Worm (Caenorhabditis elegans) whole organism, L3 larva: ENCODE results near the gene ZK616.61.

Experiments
- R02D3.7 ChIP-seq: fragments of 150-350 bp; optimal IDR thresholded peaks from 2 replicates; lab custom pipeline; 2014; ENCODE audit warnings: missing biosample characterization, missing genetic modification characterization
- ZK546.5 ChIP-seq: sonication (generic microtip); optimal IDR thresholded peaks from 2 replicates; lab custom pipeline; 2017; ENCODE audit warnings: missing biosample characterization, missing genetic modification characterization
- aly-2 ChIP-seq: fragments of 150-350 bp; optimal IDR thresholded peaks from 2 replicates; lab custom pipeline; 2014; ENCODE audit warnings: missing biosample characterization, missing genetic modification characterization
- ama-1 ChIP-seq: fragments of 150-350 bp; optimal IDR thresholded peaks from 2 replicates; lab custom pipeline; 2018
- ceh-16 ChIP-seq: sonication (generic microtip); optimal IDR thresholded peaks from 2 replicates; lab custom pipeline; 2017; ENCODE audit warnings: missing biosample characterization, missing genetic modification characterization
- ceh-28 ChIP-seq: fragments of 150-350 bp; optimal IDR thresholded peaks from 2 replicates; lab custom pipeline; 2014; ENCODE audit warnings: missing biosample characterization, missing genetic modification reagents, missing genetic modification characterization
- ceh-82 ChIP-seq: fragments of 150-350 bp; optimal IDR thresholded peaks from 2 replicates; lab custom pipeline; 2014; ENCODE audit warnings: missing biosample characterization, missing genetic modification characterization
- ceh-9 ChIP-seq: sonication (generic microtip); optimal IDR thresholded peaks from 2 replicates; lab custom pipeline; 2018; ENCODE audit warnings: missing biosample characterization, missing genetic modification characterization
- daf-12 ChIP-seq: fragments of 150-350 bp; optimal IDR thresholded peaks from 2 replicates; lab custom pipeline; 2014; ENCODE audit warnings: missing biosample characterization, missing genetic modification reagents, missing genetic modification characterization
- egl-27 ChIP-seq: sonication (generic microtip); optimal IDR thresholded peaks from 4 replicates; lab custom pipeline; 2017; ENCODE audit warnings: missing biosample characterization, missing genetic modification reagents, missing genetic modification characterization
- egl-5 ChIP-seq: fragments of 150-350 bp; optimal IDR thresholded peaks from 2 replicates; lab custom pipeline; 2017; ENCODE audit warnings: missing biosample characterization, missing genetic modification reagents, missing genetic modification characterization, inconsistent platforms
- elt-1 ChIP-seq: fragments of 150-350 bp; optimal IDR thresholded peaks from 2 replicates; lab custom pipeline; 2014; ENCODE audit warnings: missing biosample characterization, missing genetic modification characterization
- elt-2 ChIP-seq: sonication (generic microtip); optimal IDR thresholded peaks from 2 replicates; lab custom pipeline; 2016; ENCODE audit warnings: missing genetic modification reagents, mild to moderate bottlenecking, missing genetic modification characterization, missing compliant biosample characterization
- elt-3 ChIP-seq, 3 experiments: fragments of 150-350 bp in 1 of 3; sonication (generic microtip) in 2 of 3; optimal IDR thresholded peaks; 2 replicates in 2 of 3; 4 replicates in 1 of 3; lab custom pipeline; 2014 to 2017; ENCODE audit warnings: missing biosample characterization in 3 of 3, missing genetic modification characterization in 3 of 3
- eor-1 ChIP-seq, 2 experiments: fragments of 150-350 bp; optimal IDR thresholded peaks; 2 replicates each; lab custom pipeline; 2014 to 2018; ENCODE audit warnings: missing biosample characterization in 2 of 2, missing genetic modification characterization in 2 of 2
- fkh-10 ChIP-seq: sonication (generic microtip); optimal IDR thresholded peaks from 2 replicates; lab custom pipeline; 2017; ENCODE audit warnings: missing biosample characterization, missing genetic modification reagents, missing genetic modification characterization
- fkh-2 ChIP-seq: fragments of 150-350 bp; optimal IDR thresholded peaks from 2 replicates; lab custom pipeline; 2014; ENCODE audit warnings: missing biosample characterization, missing genetic modification reagents, missing genetic modification characterization
- fos-1 ChIP-seq: fragments of 150-350 bp; optimal IDR thresholded peaks from 2 replicates; lab custom pipeline; 2014; ENCODE audit warnings: missing biosample characterization, missing genetic modification characterization
- hmg-11 ChIP-seq: sonication (generic microtip); optimal IDR thresholded peaks from 2 replicates; lab custom pipeline; 2016; ENCODE audit warnings: missing genetic modification characterization, missing compliant biosample characterization
- jun-1 ChIP-seq: fragments of 150-350 bp; optimal IDR thresholded peaks from 2 replicates; lab custom pipeline; 2014; ENCODE audit warnings: missing biosample characterization, missing genetic modification reagents, missing genetic modification characterization
- lin-15B ChIP-seq: fragments of 150-350 bp; optimal IDR thresholded peaks from 2 replicates; lab custom pipeline; 2014; ENCODE audit warnings: missing biosample characterization, missing genetic modification characterization
- lin-39 ChIP-seq: fragments of 150-350 bp; optimal IDR thresholded peaks from 2 replicates; lab custom pipeline; 2018; ENCODE audit warnings: missing biosample characterization, missing genetic modification reagents, missing genetic modification characterization
- lsy-12 ChIP-seq: sonication (generic microtip); optimal IDR thresholded peaks from 2 replicates; lab custom pipeline; 2016; ENCODE audit warnings: mild to moderate bottlenecking, missing genetic modification characterization, missing compliant biosample characterization
- mdl-1 ChIP-seq: fragments of 150-350 bp; optimal IDR thresholded peaks from 2 replicates; lab custom pipeline; 2014; ENCODE audit warnings: missing biosample characterization, missing genetic modification characterization
- mml-1 ChIP-seq: fragments of 150-350 bp; sonication (generic microtip); optimal IDR thresholded peaks from 3 replicates; lab custom pipeline; 2014; ENCODE audit warnings: missing biosample characterization, missing genetic modification characterization
- nfya-1 ChIP-seq: sonication (generic microtip); optimal IDR thresholded peaks from 2 replicates; lab custom pipeline; 2017; ENCODE audit warnings: missing genetic modification characterization, mild to moderate bottlenecking, missing compliant biosample characterization, antibody characterized with exemption, moderate library complexity; ENCODE audit not compliant: insufficient read depth
- nhr-11 ChIP-seq: fragments of 150-350 bp; optimal IDR thresholded peaks from 2 replicates; lab custom pipeline; 2014; ENCODE audit warnings: missing biosample characterization, missing genetic modification characterization
- nhr-12 ChIP-seq: fragments of 150-350 bp; optimal IDR thresholded peaks from 2 replicates; lab custom pipeline; 2014; ENCODE audit warnings: missing biosample characterization, missing genetic modification characterization
- nhr-23 ChIP-seq: fragments of 150-350 bp; optimal IDR thresholded peaks from 2 replicates; lab custom pipeline; 2014; ENCODE audit warnings: missing biosample characterization, missing genetic modification reagents, missing genetic modification characterization
- nhr-237 ChIP-seq: fragments of 150-350 bp; optimal IDR thresholded peaks from 2 replicates; lab custom pipeline; 2014; ENCODE audit warnings: missing biosample characterization, missing genetic modification characterization
- nhr-25 ChIP-seq: sonication (generic microtip); optimal IDR thresholded peaks from 2 replicates; lab custom pipeline; 2017; ENCODE audit warnings: missing biosample characterization, missing genetic modification characterization
- nhr-28 ChIP-seq: fragments of 150-350 bp; optimal IDR thresholded peaks from 2 replicates; lab custom pipeline; 2014; ENCODE audit warnings: missing biosample characterization, missing genetic modification characterization
- nhr-43 ChIP-seq: sonication (generic microtip); optimal IDR thresholded peaks from 2 replicates; lab custom pipeline; 2016; ENCODE audit warnings: mild to moderate bottlenecking, missing genetic modification characterization, missing compliant biosample characterization; ENCODE audit not compliant: poor library complexity, severe bottlenecking
- nhr-67 ChIP-seq: fragments of 150-350 bp; optimal IDR thresholded peaks from 2 replicates; lab custom pipeline; 2014; ENCODE audit warnings: missing biosample characterization, missing genetic modification characterization
- nhr-76 ChIP-seq: fragments of 150-350 bp; sonication (generic microtip); optimal IDR thresholded peaks from 5 replicates; lab custom pipeline; 2014; ENCODE audit warnings: missing biosample characterization, missing genetic modification characterization
- nhr-77 ChIP-seq: fragments of 150-350 bp; optimal IDR thresholded peaks from 2 replicates; lab custom pipeline; 2014; ENCODE audit warnings: missing biosample characterization, missing genetic modification characterization
- pha-4 ChIP-seq: fragments of 150-350 bp; optimal IDR thresholded peaks from 2 replicates; lab custom pipeline; 2014; ENCODE audit warnings: missing biosample characterization, missing genetic modification reagents, missing genetic modification characterization
- pqm-1 ChIP-seq: fragments of 150-350 bp; optimal IDR thresholded peaks from 2 replicates; lab custom pipeline; 2017; ENCODE audit warnings: missing biosample characterization, missing genetic modification characterization, inconsistent platforms
- sea-2 ChIP-seq: fragments of 150-350 bp; sonication (generic microtip); optimal IDR thresholded peaks from 4 replicates; lab custom pipeline; 2014; ENCODE audit warnings: missing biosample characterization, missing genetic modification reagents, missing genetic modification characterization
- skn-1 ChIP-seq: fragments of 150-350 bp; optimal IDR thresholded peaks from 2 replicates; lab custom pipeline; 2014; ENCODE audit warnings: missing biosample characterization, missing genetic modification characterization
- snpc-4 ChIP-seq: fragments of 150-350 bp; optimal IDR thresholded peaks from 2 replicates; lab custom pipeline; 2014; ENCODE audit warnings: missing biosample characterization, missing genetic modification characterization
- tbx-2 ChIP-seq: sonication (generic microtip); optimal IDR thresholded peaks from 2 replicates; lab custom pipeline; 2016; ENCODE audit warnings: mild to moderate bottlenecking, missing genetic modification characterization, missing compliant biosample characterization
- unc-39 ChIP-seq: sonication (generic microtip); optimal IDR thresholded peaks from 4 replicates; lab custom pipeline; 2017; ENCODE audit warnings: missing biosample characterization, missing genetic modification characterization
- unc-62 ChIP-seq: fragments of 150-350 bp; sonication (generic microtip); optimal IDR thresholded peaks from 4 replicates; lab custom pipeline; 2014; ENCODE audit warnings: missing biosample characterization, missing genetic modification reagents, missing genetic modification characterization
- zag-1 ChIP-seq: fragments of 150-350 bp; optimal IDR thresholded peaks from 2 replicates; lab custom pipeline; 2014; ENCODE audit warnings: missing biosample characterization, missing genetic modification characterization
- ztf-11 ChIP-seq: fragments of 150-350 bp; optimal IDR thresholded peaks from 2 replicates; lab custom pipeline; 2014; ENCODE audit warnings: missing biosample characterization, missing genetic modification characterization
- ztf-4 ChIP-seq: fragments of 150-350 bp; optimal IDR thresholded peaks from 2 replicates; lab custom pipeline; 2014; ENCODE audit warnings: missing biosample characterization, missing genetic modification characterization

ZK616.61 gene

DNA sequence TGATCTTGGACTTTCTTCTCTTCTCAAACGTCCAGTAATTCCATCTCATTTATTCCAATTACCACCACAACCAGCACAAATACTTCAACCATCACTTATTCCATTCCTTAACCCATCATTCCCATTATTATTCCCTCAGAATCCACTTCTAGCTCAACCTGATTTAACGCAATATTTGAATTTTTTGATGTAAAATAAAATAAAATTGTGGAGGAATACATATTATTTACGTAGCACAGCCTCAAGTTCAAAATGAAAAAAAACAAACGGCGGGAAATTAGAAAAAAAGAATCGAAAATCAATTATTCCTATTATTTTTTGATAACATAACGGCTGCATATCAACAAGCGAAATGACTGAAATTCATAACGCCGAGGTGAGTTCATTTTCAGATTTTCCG, at the start of gene ZK616.61:
ZK616.61 (plus strand) TSS at position 301 of the 400 bp plus-strand sequence.
- TF ChIP-seq elt-1 (tag; lab: Kevin White, UChicago) (no peak), jun-1 (tag; lab: Kevin White, UChicago) (no peak), mml-1 (no peak)

DNA sequence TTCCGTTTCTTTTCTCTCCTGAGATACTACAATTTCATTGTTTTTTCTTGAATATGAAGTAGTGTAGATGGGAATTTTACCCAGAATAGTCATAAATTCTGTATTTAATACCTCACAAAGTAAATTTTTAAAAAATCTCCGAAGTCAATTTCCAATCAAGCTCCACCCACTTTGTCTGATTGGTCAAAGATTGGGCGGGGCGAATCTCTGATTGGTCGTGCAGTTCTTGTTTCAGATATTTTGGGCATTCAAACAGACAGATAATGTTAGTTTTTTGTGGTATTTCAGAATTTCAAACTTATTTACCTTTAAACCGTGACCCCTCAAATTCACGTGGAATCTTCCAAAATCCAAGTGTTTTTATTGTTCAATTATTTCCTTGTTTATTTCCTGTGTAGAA, 44.9 kb upstream of the ZK616.61 start, which contains the start of gene F41H10.5:
F41H10.5 (plus strand) TSS at position 375 of the 400 bp plus-strand sequence.
- TF ChIP-seq hmg-11 (no peak), nfya-1 (tag; lab: Kevin White, UChicago) (peak; percentile 89), nhr-28 (tag; lab: Kevin White, UChicago) (no peak), mdl-1 (tag; lab: Kevin White, UChicago) (no peak), skn-1 (tag; lab: Kevin White, UChicago) (no peak)
- TF ChIP-seq, all 47 proteins: peak for 1

ce11 chrIV:5364135-5364609, 41.3 kb upstream of the ZK616.61 start, which contains the start of the genes hda-6 and F41H10.4:
Gene hda-6 (minus strand): TSS chrIV:5364306.
Gene F41H10.4 (plus strand): TSS chrIV:5364559.
- no peak for TF ChIP-seq elt-1 (tag; lab: Kevin White, UChicago)
- peak; percentile 73 for TF ChIP-seq egl-5 (tag; lab: Kevin White, UChicago)
- TF ChIP-seq elt-3 (tag; optimal IDR thresholded peaks at IDR 0.05; lab: Kevin White, UChicago) = no peak
- no peak for TF ChIP-seq ceh-82 (tag; lab: Kevin White, UChicago)
- TF ChIP-seq ztf-11 = no peak
- peak; percentile 9 for TF ChIP-seq skn-1 (tag; lab: Kevin White, UChicago)
- TF ChIP-seq ceh-28 (tag; lab: Kevin White, UChicago) = no peak
- TF ChIP-seq pha-4 (tag; lab: Kevin White, UChicago) = peak; percentile 75
- no peak for TF ChIP-seq nhr-77 (tag; lab: Kevin White, UChicago)
- TF ChIP-seq daf-12 (tag; lab: Kevin White, UChicago) = no peak
- no peak for TF ChIP-seq fkh-2 (tag; lab: Kevin White, UChicago)
- no peak for TF ChIP-seq aly-2 (tag; lab: Kevin White, UChicago)
- no peak for TF ChIP-seq nhr-67
- peak; percentile 92 for TF ChIP-seq snpc-4 (tag; lab: Kevin White, UChicago)
- TF ChIP-seq hmg-11 = no peak
- TF ChIP-seq R02D3.7 (tag; lab: Kevin White, UChicago) = no peak
- TF ChIP-seq ZK546.5 (tag; lab: Kevin White, UChicago) = no peak
- no peak for TF ChIP-seq nhr-12 (tag; lab: Kevin White, UChicago)
- TF ChIP-seq pqm-1 (tag; lab: Kevin White, UChicago) = no peak
- TF ChIP-seq jun-1 (tag; lab: Kevin White, UChicago) = no peak
- peak; percentile 75 for TF ChIP-seq nhr-23 (tag; lab: Kevin White, UChicago)
- TF ChIP-seq unc-39 (tag; lab: Kevin White, UChicago) = no peak
- peak; percentile 97 for TF ChIP-seq nhr-25 (tag; lab: Kevin White, UChicago)
- no peak for TF ChIP-seq ceh-9 (tag; lab: Kevin White, UChicago)
- TF ChIP-seq eor-1 (tag; optimal IDR thresholded peaks at IDR 0.05; lab: Kevin White, UChicago) = no peak
- no peak for TF ChIP-seq ceh-16 (tag; lab: Kevin White, UChicago)
- TF ChIP-seq nhr-43 (tag; lab: Kevin White, UChicago) = peak; percentile 85
- no peak for TF ChIP-seq sea-2
- TF ChIP-seq mml-1 = no peak
- TF ChIP-seq ztf-4 (tag; lab: Kevin White, UChicago) = no peak
- TF ChIP-seq nhr-76 (tag; lab: Kevin White, UChicago) = no peak
- TF ChIP-seq nfya-1 (tag; lab: Kevin White, UChicago) = peak; percentile 75
- no peak for TF ChIP-seq nhr-237
- peak; percentile 33 for TF ChIP-seq lin-39 (tag; lab: Kevin White, UChicago)
- no peak for TF ChIP-seq mdl-1 (tag; lab: Kevin White, UChicago)
- TF ChIP-seq ama-1 (lab: Kevin White, UChicago) = no peak
- TF ChIP-seq nhr-11 = no peak
- peak; percentile 28 for TF ChIP-seq elt-2 (tag; lab: Kevin White, UChicago)
- TF ChIP-seq nhr-28 (tag; lab: Kevin White, UChicago) = no peak
- TF ChIP-seq lin-15B (tag; lab: Kevin White, UChicago) = peak; percentile 93
- no peak for TF ChIP-seq fos-1 (tag; lab: Kevin White, UChicago)
- TF ChIP-seq egl-27 (tag; lab: Kevin White, UChicago) = no peak
- TF ChIP-seq fkh-10 (GFP tag; lab: Kevin White, UChicago) = no peak
- TF ChIP-seq unc-62 = no peak
- TF ChIP-seq tbx-2 (tag; lab: Kevin White, UChicago) = no peak
- no peak for TF ChIP-seq lsy-12
- TF ChIP-seq zag-1 (tag; lab: Kevin White, UChicago) = no peak
